Worm (Caenorhabditis elegans) whole organism, L1 larva: ENCODE results near the gene ZK792.1.

ENCODE experiments used
- F16B12.6 ChIP-seq: fragments of 150-350 bp; optimal IDR thresholded peaks from 2 replicates; lab custom pipeline; 2014; ENCODE audit warnings: missing biosample characterization, missing genetic modification characterization
- aha-1 ChIP-seq: fragments of 150-350 bp; optimal IDR thresholded peaks from 2 replicates; lab custom pipeline; 2014; ENCODE audit warnings: missing biosample characterization, missing genetic modification characterization
- ama-1 ChIP-seq: fragments of 150-350 bp; optimal IDR thresholded peaks from 2 replicates; lab custom pipeline; 2014
- efl-1 ChIP-seq, 4 experiments: fragments of 150-350 bp; optimal IDR thresholded peaks in 3 of 4; peaks in 1 of 4; 1 replicate in 1 of 4; 2 replicates in 3 of 4; lab custom pipeline; 2014; ENCODE audit warnings: missing biosample characterization in 2 of 4, missing genetic modification characterization in 2 of 4, missing genetic modification reagents in 2 of 4
- elt-3 ChIP-seq, 6 experiments: fragments of 150-350 bp in 1 of 6; sonication (generic microtip); optimal IDR thresholded peaks; 2 replicates each; lab custom pipeline; 2017 to 2018; ENCODE audit warnings: missing biosample characterization in 6 of 6, missing genetic modification characterization in 6 of 6, inconsistent platforms in 1 of 6
- lin-39 ChIP-seq: fragments of 150-350 bp; optimal IDR thresholded peaks from 2 replicates; lab custom pipeline; 2014; ENCODE audit warnings: missing biosample characterization, missing genetic modification reagents, missing genetic modification characterization
- nhr-237 ChIP-seq: fragments of 150-350 bp; optimal IDR thresholded peaks from 2 replicates; lab custom pipeline; 2014; ENCODE audit warnings: missing biosample characterization, missing genetic modification characterization
- nhr-77 ChIP-seq: fragments of 150-350 bp; optimal IDR thresholded peaks from 2 replicates; lab custom pipeline; 2014; ENCODE audit warnings: missing biosample characterization, missing genetic modification characterization
- nhr-85 ChIP-seq: sonication (generic microtip); peaks from one replicate; lab custom pipeline; 2016; ENCODE audit warnings: missing genetic modification characterization, inconsistent platforms, missing compliant biosample characterization
- pqm-1 ChIP-seq: sonication (generic microtip); optimal IDR thresholded peaks from 3 replicates; lab custom pipeline; 2017; ENCODE audit warnings: missing biosample characterization, missing genetic modification characterization
- sptf-1 ChIP-seq: fragments of 150-350 bp; optimal IDR thresholded peaks from 2 replicates; lab custom pipeline; 2014; ENCODE audit warnings: missing biosample characterization, missing genetic modification characterization
- unc-30 ChIP-seq: sonication (generic microtip); optimal IDR thresholded peaks from 2 replicates; lab custom pipeline; 2017; ENCODE audit warnings: missing biosample characterization, missing genetic modification characterization
- zip-4 ChIP-seq: fragments of 200-800 bp; sonication (Bioruptor generic); optimal IDR thresholded peaks from 2 replicates; lab custom pipeline; 2018; ENCODE audit warnings: mild to moderate bottlenecking, missing genetic modification characterization, moderate library complexity, missing compliant biosample characterization
- ztf-11 ChIP-seq, 2 experiments: sonication (generic microtip); optimal IDR thresholded peaks; 2 replicates each; lab custom pipeline; 2016 to 2017; ENCODE audit warnings: missing genetic modification characterization in 2 of 2, missing biosample characterization in 1 of 2, missing compliant biosample characterization in 1 of 2

DNA sequence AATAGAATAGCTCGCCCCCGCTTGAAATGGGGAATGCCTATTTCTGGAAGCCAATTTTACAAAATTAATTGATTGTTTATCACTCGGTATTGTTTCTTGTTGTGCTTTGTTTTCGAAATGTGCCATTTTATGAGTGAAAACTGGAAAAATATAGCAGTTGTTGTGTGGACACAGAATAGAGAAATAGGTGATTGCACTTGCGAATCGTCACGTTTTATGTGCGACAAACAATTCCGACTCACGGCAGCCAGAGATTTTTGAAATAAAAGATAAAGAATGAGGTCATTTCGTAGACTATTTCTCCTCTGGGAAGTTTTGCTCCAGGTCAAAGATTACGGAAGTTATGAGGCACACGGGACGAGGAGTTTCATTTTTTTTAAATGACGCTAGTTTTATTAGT lies 12.7 kb upstream of the ZK792.1 start:
- TF ChIP-seq aha-1 (no peak), ztf-11 (tag; optimal IDR thresholded peaks at IDR 0.05; lab: Kevin White, UChicago) (no peak), ama-1 (lab: Kevin White, UChicago) (no peak), elt-3 (tag; optimal IDR thresholded peaks at IDR 0.05; lab: Kevin White, UChicago) (no peak), pqm-1 (tag; lab: Kevin White, UChicago) (no peak), lin-39 (no peak), nhr-85 (no peak), unc-30 (tag; lab: Kevin White, UChicago) (no peak), efl-1 (optimal IDR thresholded peaks at IDR 0.05; lab: Kevin White, UChicago) (no peak), efl-1 (GFP tag; optimal IDR thresholded peaks at IDR 0.05 in 1 of 2; lab: Kevin White, UChicago) (no peak), nhr-237 (tag; lab: Kevin White, UChicago) (no peak), F16B12.6 (tag; lab: Kevin White, UChicago) (no peak), zip-4 (no peak), nhr-77 (tag; lab: Kevin White, UChicago) (no peak), sptf-1 (tag; lab: Kevin White, UChicago) (no peak)
